Fruit fly (Drosophila melanogaster) whole organism, embryonic: ENCODE measurements around the gene CG7924.

Experiments used
- CG10462 ChIP-seq: fragments of 200-800 bp; sonication (Bioruptor generic); optimal IDR thresholded peaks from 2 replicates; lab custom pipeline; 2016; ENCODE audit warnings: missing biosample characterization, missing genetic modification characterization
- CG11696 ChIP-seq: fragments of 200-800 bp; sonication (Bioruptor generic); IDR thresholded peaks from 2 replicates; pipeline ENCODE4 v1.3.6; 2022; ENCODE audit warnings: missing biosample characterization, missing genetic modification characterization
- CG12219 ChIP-seq: fragments of 200-800 bp; sonication (Bioruptor generic); optimal IDR thresholded peaks from 3 replicates; lab custom pipeline; 2018; ENCODE audit warnings: missing biosample characterization, mild to moderate bottlenecking, missing genetic modification characterization
- CG1233 ChIP-seq: fragments of 200-800 bp; sonication (Bioruptor generic); optimal IDR thresholded peaks from 4 replicates; lab custom pipeline; 2018; ENCODE audit warnings: missing biosample characterization, mild to moderate bottlenecking, missing genetic modification characterization
- CG12391 ChIP-seq: fragments of 200-800 bp; sonication (Bioruptor generic); optimal IDR thresholded peaks from 3 replicates; lab custom pipeline; 2018; ENCODE audit warnings: missing biosample characterization, mild to moderate bottlenecking, missing genetic modification characterization, moderate library complexity
- CG15011 ChIP-seq: fragments of 200-800 bp; sonication (Bioruptor generic); optimal IDR thresholded peaks from 3 replicates; lab custom pipeline; 2018; ENCODE audit warnings: missing biosample characterization, mild to moderate bottlenecking, missing genetic modification characterization
- CG16813 ChIP-seq: fragments of 200-800 bp; sonication (Bioruptor generic); IDR thresholded peaks from 3 replicates; pipeline ENCODE4 v1.3.6; 2022; ENCODE audit warnings: missing biosample characterization, missing genetic modification characterization; ENCODE audit not compliant: partially characterized antibody
- CG2199 ChIP-seq: fragments of 200-800 bp; sonication (Bioruptor generic); IDR thresholded peaks from 3 replicates; pipeline ENCODE4 v1.3.6; 2022; ENCODE audit warnings: missing biosample characterization, missing genetic modification characterization
- CG3065 ChIP-seq: fragments of 200-800 bp; sonication (Bioruptor generic); optimal IDR thresholded peaks from 2 replicates; lab custom pipeline; 2016; ENCODE audit warnings: missing biosample characterization, missing genetic modification characterization
- CG6175 ChIP-seq: fragments of 200-800 bp; sonication (Bioruptor generic); IDR thresholded peaks from 3 replicates; pipeline ENCODE4 v1.3.6; 2022; ENCODE audit warnings: missing biosample characterization, missing genetic modification characterization
- CG6683 ChIP-seq: fragments of 200-800 bp; sonication (Bioruptor generic); optimal IDR thresholded peaks from 2 replicates; lab custom pipeline; 2017; ENCODE audit warnings: missing biosample characterization, mild to moderate bottlenecking, missing genetic modification characterization, missing genetic modification reagents
- CG7271 ChIP-seq: fragments of 200-800 bp; sonication (Bioruptor generic); optimal IDR thresholded peaks from 2 replicates; lab custom pipeline; 2018; ENCODE audit warnings: missing biosample characterization, mild to moderate bottlenecking, missing genetic modification characterization, moderate library complexity
- CG7745 ChIP-seq: fragments of 200-800 bp; sonication (Bioruptor generic); optimal IDR thresholded peaks from 2 replicates; lab custom pipeline; 2018; ENCODE audit warnings: missing biosample characterization, mild to moderate bottlenecking, missing genetic modification characterization, moderate library complexity
- CG8290 ChIP-seq, 3 experiments: fragments of 200-800 bp; sonication (Bioruptor generic); optimal IDR thresholded peaks; 2 replicates each; lab custom pipeline; 2016 to 2019; ENCODE audit warnings: missing biosample characterization in 3 of 3, missing genetic modification characterization in 3 of 3, mild to moderate bottlenecking in 2 of 3, moderate library complexity in 1 of 3
- CG9437 ChIP-seq: fragments of 200-800 bp; sonication (Bioruptor generic); optimal IDR thresholded peaks from 2 replicates; lab custom pipeline; 2018; ENCODE audit warnings: missing biosample characterization, mild to moderate bottlenecking, missing genetic modification characterization
- CG9876 ChIP-seq: fragments of 200-800 bp; sonication (Bioruptor generic); optimal IDR thresholded peaks from 2 replicates; lab custom pipeline; 2016; ENCODE audit warnings: missing biosample characterization, missing genetic modification characterization
- Dfd ChIP-seq, 2 experiments: fragments of >200 bp; optimal IDR thresholded peaks; 2 replicates each; lab custom pipeline; 2017; ENCODE audit warnings: missing biosample characterization in 2 of 2, missing genetic modification characterization in 2 of 2
- Elba2 ChIP-seq: fragments of 200-800 bp; sonication (Bioruptor generic); optimal IDR thresholded peaks from 3 replicates; lab custom pipeline; 2016; ENCODE audit warnings: missing biosample characterization, missing genetic modification characterization
- HLH3B ChIP-seq: fragments of 200-800 bp; sonication (Bioruptor generic); IDR thresholded peaks from 2 replicates; pipeline ENCODE4 v1.3.6; 2022; ENCODE audit warnings: missing biosample characterization, missing genetic modification characterization
- HLH54F ChIP-seq: fragments of 200-800 bp; sonication (Bioruptor generic); optimal IDR thresholded peaks from 3 replicates; lab custom pipeline; 2016; ENCODE audit warnings: missing biosample characterization, missing genetic modification characterization
- HLHmδ ChIP-seq: fragments of 200-800 bp; sonication (Bioruptor generic); optimal IDR thresholded peaks from 2 replicates; lab custom pipeline; 2018; ENCODE audit warnings: missing biosample characterization, mild to moderate bottlenecking, missing genetic modification characterization, moderate library complexity
- Hr78 ChIP-seq, 2 experiments: fragments of 200-800 bp in 1 of 2; fragments of >200 bp in 1 of 2; sonication (Bioruptor generic) in 1 of 2; optimal IDR thresholded peaks; 2 replicates each; lab custom pipeline; 2017 to 2019; ENCODE audit warnings: missing biosample characterization in 2 of 2, missing genetic modification characterization in 2 of 2, mild to moderate bottlenecking in 1 of 2, moderate library complexity in 1 of 2
- Optix ChIP-seq: fragments of 200-800 bp; sonication (Bioruptor generic); IDR thresholded peaks from 3 replicates; pipeline ENCODE4 v1.3.6; 2022; ENCODE audit warnings: missing biosample characterization, missing genetic modification characterization
- Sox100B ChIP-seq: fragments of 200-800 bp; sonication (Bioruptor generic); optimal IDR thresholded peaks from 3 replicates; lab custom pipeline; 2018; ENCODE audit warnings: missing biosample characterization, mild to moderate bottlenecking, missing genetic modification characterization
- Xbp1 ChIP-seq: fragments of 200-800 bp; sonication (Bioruptor generic); optimal IDR thresholded peaks from 3 replicates; lab custom pipeline; 2016; ENCODE audit warnings: missing biosample characterization, mild to moderate bottlenecking, missing genetic modification characterization
- amos ChIP-seq: fragments of 200-800 bp; sonication (Bioruptor generic); IDR thresholded peaks from 2 replicates; pipeline ENCODE4 v1.3.6; 2022; ENCODE audit warnings: missing biosample characterization, missing genetic modification characterization; ENCODE audit not compliant: partially characterized antibody
- ara ChIP-seq: fragments of 200-800 bp; sonication (Bioruptor generic); IDR thresholded peaks from 2 replicates; pipeline ENCODE4 v1.3.6; 2022; ENCODE audit warnings: missing biosample characterization, missing genetic modification characterization
- br ChIP-seq: fragments of >200 bp; optimal IDR thresholded peaks from 2 replicates; lab custom pipeline; 2017
- corto ChIP-seq: fragments of 200-800 bp; sonication (Bioruptor generic); optimal IDR thresholded peaks from 2 replicates; lab custom pipeline; 2016; ENCODE audit warnings: missing biosample characterization, mild to moderate bottlenecking, missing genetic modification characterization, moderate library complexity
- emc ChIP-seq: fragments of 200-800 bp; sonication (Bioruptor generic); optimal IDR thresholded peaks from 2 replicates; lab custom pipeline; 2016; ENCODE audit warnings: missing biosample characterization, missing genetic modification characterization
- eve ChIP-seq, 2 experiments: fragments of >200 bp; optimal IDR thresholded peaks; 2 replicates each; lab custom pipeline; 2017; ENCODE audit warnings: missing biosample characterization in 2 of 2, missing genetic modification characterization in 2 of 2
- hkb ChIP-seq, 2 experiments: fragments of 200-800 bp in 1 of 2; fragments of >200 bp in 1 of 2; sonication (Bioruptor generic) in 1 of 2; IDR thresholded peaks in 1 of 2; optimal IDR thresholded peaks in 1 of 2; 2 replicates each; pipeline versions ENCODE4 v1.3.6 to Lab custom; 2017 to 2022; ENCODE audit warnings: missing biosample characterization in 1 of 2, missing genetic modification characterization in 1 of 2
- jigr1 ChIP-seq: fragments of 200-800 bp; sonication (Bioruptor generic); IDR thresholded peaks from 3 replicates; pipeline ENCODE4 v1.3.6; 2022; ENCODE audit warnings: missing biosample characterization, missing genetic modification characterization
- ken ChIP-seq: fragments of 200-800 bp; sonication (Bioruptor generic); IDR thresholded peaks from 3 replicates; pipeline ENCODE4 v1.3.6; 2022; ENCODE audit warnings: missing biosample characterization, missing genetic modification characterization
- lola ChIP-seq, 3 experiments: fragments of >200 bp in 2 of 3; fragments of 200-800 bp in 1 of 3; sonication (Bioruptor generic) in 1 of 3; optimal IDR thresholded peaks; 2 replicates each; lab custom pipeline; 2017 to 2019; ENCODE audit warnings: missing biosample characterization in 3 of 3, missing genetic modification characterization in 3 of 3, mild to moderate bottlenecking in 1 of 3, moderate library complexity in 1 of 3
- oc ChIP-seq: fragments of 200-800 bp; sonication (Bioruptor generic); optimal IDR thresholded peaks from 2 replicates; lab custom pipeline; 2018; ENCODE audit warnings: missing biosample characterization, mild to moderate bottlenecking, missing genetic modification characterization, moderate library complexity
- rib ChIP-seq: fragments of 200-800 bp; sonication (Bioruptor generic); IDR thresholded peaks from 2 replicates; pipeline ENCODE4 v1.3.6; 2022; ENCODE audit warnings: missing biosample characterization, missing genetic modification characterization
- sob ChIP-seq: fragments of 200-800 bp; sonication (Bioruptor generic); IDR thresholded peaks from 2 replicates; pipeline ENCODE4 v1.3.6; 2022; ENCODE audit warnings: missing biosample characterization, missing genetic modification characterization
- usp ChIP-seq: fragments of >200 bp; optimal IDR thresholded peaks from 2 replicates; lab custom pipeline; 2017; ENCODE audit warnings: missing biosample characterization, missing genetic modification characterization
- vvl ChIP-seq: fragments of 200-800 bp; sonication (Bioruptor generic); IDR thresholded peaks from 2 replicates; pipeline ENCODE4 v1.3.6; 2022; ENCODE audit warnings: missing biosample characterization, missing genetic modification characterization
- wek ChIP-seq: fragments of 200-800 bp; sonication (Bioruptor generic); optimal IDR thresholded peaks from 3 replicates; lab custom pipeline; 2018; ENCODE audit warnings: missing biosample characterization, mild to moderate bottlenecking, missing genetic modification characterization, moderate library complexity
- z ChIP-seq: fragments of 200-800 bp; sonication (Bioruptor generic); IDR thresholded peaks from 3 replicates; pipeline ENCODE4 v1.3.6; 2022; ENCODE audit warnings: missing biosample characterization, missing genetic modification characterization

CG7924 gene

DNA sequence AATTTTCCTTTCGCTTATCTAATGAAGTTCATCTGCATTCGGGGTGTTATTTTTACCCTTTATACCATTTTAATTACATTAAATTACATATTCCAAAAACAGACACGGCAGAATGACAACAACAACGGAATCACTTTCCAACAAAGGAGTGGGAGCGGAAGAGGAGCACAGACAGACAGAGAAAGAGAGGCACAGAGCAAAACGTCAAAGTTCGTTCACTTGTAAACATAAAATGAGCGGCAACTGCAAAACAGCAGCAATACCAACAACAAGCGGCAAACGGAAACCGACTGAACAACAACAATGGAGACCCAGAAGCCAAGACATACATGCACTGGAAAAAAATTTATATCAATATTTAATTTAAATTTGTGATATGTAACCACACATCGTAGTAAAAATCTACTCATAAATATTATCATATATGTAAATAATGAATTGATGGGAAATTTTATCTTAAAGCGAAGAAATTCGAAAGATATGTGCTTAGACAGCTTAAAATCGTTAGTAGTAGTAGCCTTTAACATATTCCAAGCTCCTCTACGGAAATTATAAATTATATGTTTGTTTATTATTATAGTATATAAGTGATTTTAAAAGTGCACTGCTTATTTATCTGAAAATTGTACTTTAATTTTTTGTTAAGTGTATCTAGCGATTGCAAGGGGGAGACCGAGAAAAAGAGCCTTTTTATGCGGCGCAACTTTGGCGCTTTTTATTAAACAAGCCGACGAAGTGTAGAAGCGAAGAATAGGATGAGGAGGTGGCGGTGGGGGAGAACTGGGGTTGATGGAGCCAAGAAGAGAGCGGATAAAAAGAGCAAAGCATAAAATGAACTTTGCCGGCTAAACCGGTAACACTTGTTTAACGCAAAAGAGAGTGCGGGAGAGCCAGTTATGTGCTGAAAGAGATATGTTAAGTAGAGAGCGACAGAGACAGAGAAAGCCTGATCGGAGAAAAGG lies 39.1 kb downstream of the CG7924 start (continued):
- TF ChIP-seq usp (GFP tag; lab: Kevin White, UChicago): no peak
- peak in 1 of 2 experiments; percentile 93 for TF ChIP-seq Hr78 (GFP tag; optimal IDR thresholded peaks at IDR 0.05; lab: Kevin White, UChicago)
- TF ChIP-seq hkb (optimal IDR thresholded peaks at IDR 0.05; lab: Kevin White, UChicago): no peak
- peak; percentile 82 for TF ChIP-seq hkb (GFP tag; IDR thresholded peaks at IDR 0.05; lab: Robert Waterston, UW)
- peak in 1 of 2 experiments; percentile 89 for TF ChIP-seq eve (GFP tag; optimal IDR thresholded peaks at IDR 0.05; lab: Kevin White, UChicago)

DNA sequence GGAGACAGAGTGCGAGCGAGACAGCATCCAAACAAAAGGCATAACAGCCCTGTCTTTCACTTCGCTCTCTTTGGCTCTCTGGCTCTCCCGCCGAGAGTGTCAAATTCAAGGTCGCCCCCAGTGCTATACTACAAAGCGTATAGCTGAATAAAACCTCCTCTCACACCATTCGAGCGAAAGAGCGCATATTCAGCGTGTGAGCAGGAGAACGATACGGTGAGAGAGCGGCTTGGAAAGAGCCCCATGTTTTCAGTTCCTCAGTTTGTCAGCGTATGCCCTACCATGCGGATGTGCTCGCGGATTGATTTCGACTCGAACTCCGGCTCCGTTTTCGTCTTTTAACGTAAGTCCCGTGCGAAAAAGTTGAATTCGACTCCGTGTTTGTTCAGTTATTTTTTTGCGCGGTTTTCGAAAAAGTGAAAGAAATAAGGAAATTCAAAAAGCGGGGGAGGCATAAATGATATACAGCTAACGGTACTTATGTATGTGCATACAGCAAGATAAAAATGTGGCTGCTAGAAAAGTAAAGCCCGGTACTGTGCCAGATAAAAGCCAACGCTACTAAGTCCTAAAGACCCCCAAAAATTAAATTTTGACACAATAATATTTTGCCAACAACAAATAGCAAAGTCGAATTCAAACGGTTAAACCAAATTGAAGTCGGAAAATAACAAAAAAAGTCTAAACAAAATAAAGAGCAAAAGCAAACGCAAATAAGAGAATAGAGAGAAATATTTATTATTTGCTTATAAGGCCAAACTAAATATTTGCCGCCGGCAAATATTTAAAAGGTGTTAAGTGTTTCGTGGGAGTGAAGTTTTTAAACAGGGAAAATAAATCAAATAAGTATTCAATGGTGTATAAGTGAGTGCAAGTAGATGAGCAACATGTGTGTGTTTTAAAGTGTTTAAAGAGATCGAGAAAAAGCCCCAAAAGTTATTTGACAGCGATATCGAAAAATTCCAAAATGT lies 41.1 kb downstream of the CG7924 start, which contains the start of gene fz:
fz (plus strand) TSS at position 256 of the 971 bp plus-strand sequence.
- no peak for TF ChIP-seq jigr1 (GFP tag; lab: Robert Waterston, UW)
- no peak for TF ChIP-seq CG3065 (GFP tag; lab: Kevin White, UChicago)
- TF ChIP-seq amos (GFP tag; lab: Robert Waterston, UW): peak; percentile 57; the same call in 1 of the 2 replicates
- TF ChIP-seq rib (GFP tag; lab: Robert Waterston, UW): peak; percentile 59; the same call in 1 of the 2 replicates
- TF ChIP-seq CG9876: no peak
- 0 out of 3 replicates have a peak, but pooled peaks have one; percentile 31 for TF ChIP-seq ken (GFP tag; lab: Robert Waterston, UW)
- peak; percentile 32 for TF ChIP-seq wek (GFP tag; lab: Kevin White, UChicago)
- TF ChIP-seq Dfd (GFP tag; optimal IDR thresholded peaks at IDR 0.05; lab: Kevin White, UChicago): no peak
- TF ChIP-seq emc (GFP tag; lab: Kevin White, UChicago): no peak
- no peak for TF ChIP-seq HLH54F (GFP tag; lab: Kevin White, UChicago)
- peak; percentile 22 for TF ChIP-seq HLHmδ (GFP tag; lab: Kevin White, UChicago)
- no peak for TF ChIP-seq CG10462 (GFP tag; lab: Kevin White, UChicago)
- no peak for TF ChIP-seq CG8290 (GFP tag; optimal IDR thresholded peaks at IDR 0.05; lab: Kevin White, UChicago)
- TF ChIP-seq CG8290 (tag; optimal IDR thresholded peaks at IDR 0.05; lab: Kevin White, UChicago): peak; percentile 10 to 53
- TF ChIP-seq CG7271 (tag; lab: Kevin White, UChicago): peak; percentile 86
- TF ChIP-seq corto (GFP tag; lab: Kevin White, UChicago): no peak
- TF ChIP-seq CG6175: no peak
- no peak for TF ChIP-seq br (lab: Kevin White, UChicago)
- peak; percentile 6 for TF ChIP-seq oc (tag; lab: Kevin White, UChicago)
- TF ChIP-seq CG2199 (GFP tag; lab: Robert Waterston, UW): 0 out of 3 replicates have a peak, but pooled peaks have one; percentile 45
- TF ChIP-seq CG12219 (GFP tag; lab: Kevin White, UChicago): no peak
- TF ChIP-seq HLH3B (GFP tag; lab: Robert Waterston, UW): no peak
- no peak for TF ChIP-seq CG12391 (tag; lab: Kevin White, UChicago)
- peak; percentile 44; the same call in 1 of the 2 replicates for TF ChIP-seq sob
- TF ChIP-seq CG9437: peak; percentile 72
- TF ChIP-seq CG7745 (tag; lab: Kevin White, UChicago): peak; percentile 53
- TF ChIP-seq CG15011 (GFP tag; lab: Kevin White, UChicago): peak; percentile 9
- no peak for TF ChIP-seq ara (GFP tag; lab: Robert Waterston, UW)
- peak; percentile 25; the same call in 1 of the 3 replicates for TF ChIP-seq Optix (GFP tag; lab: Robert Waterston, UW)
- peak; percentile 23 for TF ChIP-seq CG1233 (GFP tag; lab: Kevin White, UChicago)
- no peak for TF ChIP-seq Xbp1 (GFP tag; lab: Kevin White, UChicago)
- TF ChIP-seq CG11696: 0 out of 2 replicates have a peak, but pooled peaks have one; percentile 12
- peak in 1 of 3 experiments; percentile 39 for TF ChIP-seq lola (GFP tag; optimal IDR thresholded peaks at IDR 0.05; lab: Kevin White, UChicago)
- TF ChIP-seq Sox100B (GFP tag; lab: Kevin White, UChicago): peak; percentile 42
- peak; percentile 78 for TF ChIP-seq vvl (GFP tag; lab: Robert Waterston, UW)
- TF ChIP-seq CG16813: peak; percentile 44; the same call in 1 of the 3 replicates
- TF ChIP-seq z (GFP tag; lab: Robert Waterston, UW): peak; percentile 72; the same call in 2 of the 3 replicates
- no peak for TF ChIP-seq CG6683 (GFP tag; lab: Kevin White, UChicago)
- TF ChIP-seq Elba2 (GFP tag; lab: Kevin White, UChicago): no peak
